Worm (Caenorhabditis elegans) whole organism, L1 larva: Measurements from ENCODE around the gene H10D18.1.

Experiments
- C04F5.9 ChIP-seq: sonication (generic microtip); optimal IDR thresholded peaks from 2 replicates; lab custom pipeline; 2016; ENCODE audit warnings: missing genetic modification characterization, missing compliant biosample characterization
- C16A3.4 ChIP-seq: fragments of 150-350 bp; optimal IDR thresholded peaks from 2 replicates; lab custom pipeline; 2014; ENCODE audit warnings: missing biosample characterization, missing genetic modification characterization
- F16B12.6 ChIP-seq: fragments of 150-350 bp; optimal IDR thresholded peaks from 2 replicates; lab custom pipeline; 2014; ENCODE audit warnings: missing biosample characterization, missing genetic modification characterization
- Y116A8C.19 ChIP-seq: sonication (generic microtip); optimal IDR thresholded peaks from 2 replicates; lab custom pipeline; 2016; ENCODE audit warnings: missing compliant biosample characterization, missing genetic modification characterization, borderline replicate concordance
- alr-1 ChIP-seq: fragments of 200-800 bp; sonication (Bioruptor generic); optimal IDR thresholded peaks from 2 replicates; lab custom pipeline; 2018; ENCODE audit warnings: borderline replicate concordance, mild to moderate bottlenecking, missing genetic modification characterization, missing compliant biosample characterization
- ceh-8 ChIP-seq: fragments of 200-800 bp; sonication (Bioruptor generic); optimal IDR thresholded peaks from 2 replicates; lab custom pipeline; 2018; ENCODE audit warnings: mild to moderate bottlenecking, missing genetic modification characterization, moderate library complexity, missing compliant biosample characterization
- ces-1 ChIP-seq: fragments of 150-350 bp; optimal IDR thresholded peaks from 2 replicates; lab custom pipeline; 2014; ENCODE audit warnings: missing biosample characterization, missing genetic modification reagents, missing genetic modification characterization
- dpl-1 ChIP-seq, 3 experiments: fragments of 150-350 bp in 2 of 3; sonication (generic microtip) in 1 of 3; optimal IDR thresholded peaks; 2 replicates each; lab custom pipeline; 2014 to 2017; ENCODE audit warnings: missing biosample characterization in 3 of 3, missing genetic modification characterization in 3 of 3, missing genetic modification reagents in 3 of 3
- dsc-1 ChIP-seq: sonication (generic microtip); optimal IDR thresholded peaks from 2 replicates; lab custom pipeline; 2016; ENCODE audit warnings: mild to moderate bottlenecking, missing genetic modification characterization, missing compliant biosample characterization
- efl-1 ChIP-seq, 4 experiments: fragments of 150-350 bp; optimal IDR thresholded peaks in 3 of 4; peaks in 1 of 4; 1 replicate in 1 of 4; 2 replicates in 3 of 4; lab custom pipeline; 2014; ENCODE audit warnings: missing biosample characterization in 2 of 4, missing genetic modification characterization in 2 of 4, missing genetic modification reagents in 2 of 4
- elt-2 ChIP-seq: sonication (generic microtip); optimal IDR thresholded peaks from 2 replicates; lab custom pipeline; 2016; ENCODE audit warnings: missing genetic modification characterization, mild to moderate bottlenecking, inconsistent platforms, missing compliant biosample characterization, missing genetic modification reagents
- elt-3 ChIP-seq, 6 experiments: fragments of 150-350 bp in 1 of 6; sonication (generic microtip); optimal IDR thresholded peaks; 2 replicates each; lab custom pipeline; 2017 to 2018; ENCODE audit warnings: missing biosample characterization in 6 of 6, missing genetic modification characterization in 6 of 6, inconsistent platforms in 1 of 6
- fkh-10 ChIP-seq: sonication (generic microtip); optimal IDR thresholded peaks from 2 replicates; lab custom pipeline; 2017; ENCODE audit warnings: missing biosample characterization, missing genetic modification reagents, missing genetic modification characterization
- fkh-4 ChIP-seq: sonication (generic microtip); optimal IDR thresholded peaks from 2 replicates; lab custom pipeline; 2016; ENCODE audit warnings: missing compliant biosample characterization, missing genetic modification characterization, borderline replicate concordance
- fos-1 ChIP-seq: fragments of 150-350 bp; optimal IDR thresholded peaks from 2 replicates; lab custom pipeline; 2014; ENCODE audit warnings: missing biosample characterization, missing genetic modification characterization
- grh-1 ChIP-seq: fragments of 200-800 bp; sonication (Bioruptor generic); IDR thresholded peaks from 2 replicates; pipeline ENCODE4 v1.3.6; 2022; ENCODE audit warnings: missing genetic modification reagents, missing genetic modification characterization, missing compliant biosample characterization
- hlh-4 ChIP-seq: sonication (generic microtip); optimal IDR thresholded peaks from 2 replicates; lab custom pipeline; 2016; ENCODE audit warnings: mild to moderate bottlenecking, missing genetic modification characterization, missing compliant biosample characterization
- irx-1 ChIP-seq: sonication (generic microtip); optimal IDR thresholded peaks from 2 replicates; lab custom pipeline; 2016; ENCODE audit warnings: missing genetic modification characterization, missing compliant biosample characterization
- jun-1 ChIP-seq: fragments of 150-350 bp; optimal IDR thresholded peaks from 2 replicates; lab custom pipeline; 2014; ENCODE audit warnings: missing biosample characterization, missing genetic modification reagents, missing genetic modification characterization
- lin-15B ChIP-seq: fragments of 150-350 bp; sonication (generic microtip); optimal IDR thresholded peaks from 3 replicates; lab custom pipeline; 2014; ENCODE audit warnings: missing biosample characterization, missing genetic modification characterization
- lin-35 ChIP-seq, 2 experiments: fragments of 150-350 bp; optimal IDR thresholded peaks; 2 replicates each; lab custom pipeline; 2014; ENCODE audit warnings: missing biosample characterization in 2 of 2, missing genetic modification characterization in 2 of 2, missing genetic modification reagents in 2 of 2
- lir-3 ChIP-seq: sonication (generic microtip); optimal IDR thresholded peaks from 2 replicates; lab custom pipeline; 2016; ENCODE audit warnings: mild to moderate bottlenecking, missing genetic modification characterization, moderate library complexity, missing compliant biosample characterization; ENCODE audit not compliant: poor library complexity
- mdl-1 ChIP-seq, 2 experiments: fragments of 150-350 bp; optimal IDR thresholded peaks; 2 replicates each; lab custom pipeline; 2014 to 2017; ENCODE audit warnings: missing biosample characterization in 2 of 2, missing genetic modification characterization in 2 of 2, inconsistent platforms in 1 of 2
- mep-1 ChIP-seq: fragments of 150-350 bp; optimal IDR thresholded peaks from 2 replicates; lab custom pipeline; 2014; ENCODE audit warnings: missing biosample characterization, missing genetic modification characterization
- nhr-11 ChIP-seq: fragments of 150-350 bp; optimal IDR thresholded peaks from 2 replicates; lab custom pipeline; 2014; ENCODE audit warnings: missing biosample characterization, missing genetic modification characterization
- nhr-20 ChIP-seq: sonication (generic microtip); optimal IDR thresholded peaks from 2 replicates; lab custom pipeline; 2016; ENCODE audit warnings: mild to moderate bottlenecking, missing genetic modification characterization, missing compliant biosample characterization
- nhr-84 ChIP-seq: sonication (generic microtip); optimal IDR thresholded peaks from 2 replicates; lab custom pipeline; 2017; ENCODE audit warnings: missing biosample characterization, missing genetic modification characterization
- nhr-85 ChIP-seq: sonication (generic microtip); peaks from one replicate; lab custom pipeline; 2016; ENCODE audit warnings: missing genetic modification characterization, inconsistent platforms, missing compliant biosample characterization
- nhr-90 ChIP-seq: sonication (generic microtip); optimal IDR thresholded peaks from 2 replicates; lab custom pipeline; 2016; ENCODE audit warnings: mild to moderate bottlenecking, missing genetic modification characterization, missing compliant biosample characterization; ENCODE audit not compliant: poor library complexity
- pax-3 ChIP-seq: fragments of 200-800 bp; sonication (Bioruptor generic); optimal IDR thresholded peaks from 2 replicates; lab custom pipeline; 2018; ENCODE audit warnings: mild to moderate bottlenecking, missing genetic modification characterization, moderate library complexity, missing compliant biosample characterization
- skn-1 ChIP-seq: fragments of 150-350 bp; optimal IDR thresholded peaks from 2 replicates; lab custom pipeline; 2014; ENCODE audit warnings: missing biosample characterization, missing genetic modification characterization
- snpc-4 ChIP-seq: fragments of 150-350 bp; optimal IDR thresholded peaks from 2 replicates; lab custom pipeline; 2014; ENCODE audit warnings: missing biosample characterization, missing genetic modification characterization
- snu-23 ChIP-seq: sonication (generic microtip); optimal IDR thresholded peaks from 2 replicates; lab custom pipeline; 2016; ENCODE audit warnings: missing genetic modification characterization, missing compliant biosample characterization
- sox-4 ChIP-seq: sonication (generic microtip); optimal IDR thresholded peaks from 2 replicates; lab custom pipeline; 2016; ENCODE audit warnings: missing genetic modification characterization, missing compliant biosample characterization
- swsn-7 ChIP-seq: sonication (generic microtip); optimal IDR thresholded peaks from 2 replicates; lab custom pipeline; 2016; ENCODE audit warnings: missing genetic modification characterization, missing compliant biosample characterization
- tbx-2 ChIP-seq: sonication (generic microtip); optimal IDR thresholded peaks from 2 replicates; lab custom pipeline; 2016; ENCODE audit warnings: missing genetic modification characterization, missing compliant biosample characterization
- unc-30 ChIP-seq: sonication (generic microtip); optimal IDR thresholded peaks from 2 replicates; lab custom pipeline; 2017; ENCODE audit warnings: missing biosample characterization, missing genetic modification characterization
- unc-62 ChIP-seq: fragments of 150-350 bp; optimal IDR thresholded peaks from 2 replicates; lab custom pipeline; 2014; ENCODE audit warnings: missing biosample characterization, missing genetic modification reagents, missing genetic modification characterization
- unc-98 ChIP-seq: fragments of 200-800 bp; sonication (Bioruptor generic); IDR thresholded peaks from 2 replicates; pipeline ENCODE4 v1.3.6; 2022; ENCODE audit warnings: missing genetic modification characterization, missing compliant biosample characterization
- zip-4 ChIP-seq: fragments of 200-800 bp; sonication (Bioruptor generic); optimal IDR thresholded peaks from 2 replicates; lab custom pipeline; 2018; ENCODE audit warnings: mild to moderate bottlenecking, missing genetic modification characterization, moderate library complexity, missing compliant biosample characterization
- ztf-11 ChIP-seq, 2 experiments: sonication (generic microtip); optimal IDR thresholded peaks; 2 replicates each; lab custom pipeline; 2016 to 2017; ENCODE audit warnings: missing genetic modification characterization in 2 of 2, missing biosample characterization in 1 of 2, missing compliant biosample characterization in 1 of 2

H10D18.1 gene

ce11 chrV:3841462-3841861 is 26.4 kb downstream of the H10D18.1 start:
- TF ChIP-seq jun-1 (no peak), elt-3 (tag; optimal IDR thresholded peaks at IDR 0.05; lab: Kevin White, UChicago) (peak in 1 of 6 experiments; percentile 0), nhr-85 (tag; lab: Kevin White, UChicago) (peak; percentile 47), mdl-1 (tag; optimal IDR thresholded peaks at IDR 0.05; lab: Kevin White, UChicago) (no peak)

- TF ChIP-seq efl-1 (optimal IDR thresholded peaks at IDR 0.05; lab: Kevin White, UChicago), result no peak
- peak in 1 of 2 experiments; percentile 37 for TF ChIP-seq efl-1 (GFP tag; optimal IDR thresholded peaks at IDR 0.05 in 1 of 2; lab: Kevin White, UChicago)
- TF ChIP-seq elt-3 (tag; optimal IDR thresholded peaks at IDR 0.05; lab: Kevin White, UChicago), result peak in 1 of 6 experiments; percentile 0
- no peak for TF ChIP-seq ces-1 (GFP tag; lab: Kevin White, UChicago)
- TF ChIP-seq elt-2 (tag; lab: Kevin White, UChicago), result peak; percentile 10
Measured at ce11 chrV:3843926-3844325, 28.9 kb downstream of the H10D18.1 start, which contains the start of gene ugt-32. Gene ugt-32, minus strand, starts transcription at chrV:3844007.

- TF ChIP-seq sox-4 (tag; lab: Kevin White, UChicago), result no peak
- TF ChIP-seq nhr-20 (tag; lab: Kevin White, UChicago), result no peak
- TF ChIP-seq alr-1 (tag; lab: Kevin White, UChicago), result no peak
- no peak for TF ChIP-seq snu-23 (GFP tag; lab: Kevin White, UChicago)
- no peak for TF ChIP-seq tbx-2 (tag; lab: Kevin White, UChicago)
- no peak for TF ChIP-seq Y116A8C.19
- no peak for TF ChIP-seq nhr-11 (tag; lab: Kevin White, UChicago)
- TF ChIP-seq nhr-84 (tag; lab: Kevin White, UChicago), result no peak
- no peak for TF ChIP-seq dsc-1
- TF ChIP-seq grh-1 (GFP tag; lab: Robert Waterston, UW), result no peak
- no peak for TF ChIP-seq C16A3.4 (tag; lab: Kevin White, UChicago)
- no peak for TF ChIP-seq pax-3 (tag; lab: Kevin White, UChicago)
- no peak for TF ChIP-seq F16B12.6
- TF ChIP-seq elt-3 (tag; optimal IDR thresholded peaks at IDR 0.05; lab: Kevin White, UChicago), result no peak
- no peak for TF ChIP-seq lir-3 (tag; lab: Kevin White, UChicago)
- TF ChIP-seq lin-15B (tag; lab: Kevin White, UChicago), result no peak
Measured at ce11 chrV:3847268-3847667, 32.3 kb downstream of the H10D18.1 start, which contains the start of gene nhr-185. Gene nhr-185, minus strand, starts transcription at chrV:3847368.

- no peak for TF ChIP-seq alr-1 (tag; lab: Kevin White, UChicago)
- peak; percentile 76 for TF ChIP-seq elt-2 (tag; lab: Kevin White, UChicago)
- TF ChIP-seq zip-4 (GFP tag; lab: Kevin White, UChicago), result no peak
- no peak for TF ChIP-seq swsn-7 (tag; lab: Kevin White, UChicago)
- TF ChIP-seq snpc-4 (tag; lab: Kevin White, UChicago), result no peak
- TF ChIP-seq, all 84 proteins: peak for 1
Measured at ce11 chrV:3851760-3852159, 36.7 kb downstream of the H10D18.1 start.

ce11 chrV:3854847-3855246 is 39.8 kb downstream of the H10D18.1 start, which contains the start of gene nhr-186:
Gene nhr-186, minus strand, starts transcription at chrV:3854947.
- TF ChIP-seq sox-4 (tag; lab: Kevin White, UChicago) (no peak), dpl-1 (GFP tag; optimal IDR thresholded peaks at IDR 0.05; lab: Kevin White, UChicago) (no peak), efl-1 (optimal IDR thresholded peaks at IDR 0.05; lab: Kevin White, UChicago) (no peak), efl-1 (GFP tag; optimal IDR thresholded peaks at IDR 0.05 in 1 of 2; lab: Kevin White, UChicago) (peak in 1 of 2 experiments; percentile 76), ztf-11 (tag; optimal IDR thresholded peaks at IDR 0.05; lab: Kevin White, UChicago) (no peak), nhr-85 (tag; lab: Kevin White, UChicago) (no peak), fkh-10 (GFP tag; lab: Kevin White, UChicago) (peak; percentile 6), fkh-4 (tag; lab: Kevin White, UChicago) (no peak)
- TF ChIP-seq, all 84 proteins: peak for 2

ce11 chrV:3855916-3856315 is 40.9 kb downstream of the H10D18.1 start:
- TF ChIP-seq unc-30 (no peak), fos-1 (peak; percentile 29), elt-3 (tag; optimal IDR thresholded peaks at IDR 0.05; lab: Kevin White, UChicago) (no peak), nhr-90 (tag; lab: Kevin White, UChicago) (no peak), C16A3.4 (tag; lab: Kevin White, UChicago) (no peak), mep-1 (tag; lab: Kevin White, UChicago) (no peak), irx-1 (tag; lab: Kevin White, UChicago) (no peak), skn-1 (tag; lab: Kevin White, UChicago) (no peak), hlh-4 (tag; lab: Kevin White, UChicago) (no peak), ceh-8 (GFP tag; lab: Kevin White, UChicago) (peak; percentile 51), C04F5.9 (tag; lab: Kevin White, UChicago) (no peak), unc-62 (GFP tag; lab: Kevin White, UChicago) (no peak), dpl-1 (GFP tag; optimal IDR thresholded peaks at IDR 0.05; lab: Kevin White, UChicago) (no peak), unc-98 (no peak), tbx-2 (tag; lab: Kevin White, UChicago) (no peak), lin-35 (GFP tag; optimal IDR thresholded peaks at IDR 0.05; lab: Kevin White, UChicago) (no peak)
